Worm (Caenorhabditis elegans) whole organism, L4 larva: ENCODE results near the gene rla-2.

Source experiments
- F49E8.2 ChIP-seq: sonication (generic microtip); optimal IDR thresholded peaks from 2 replicates; lab custom pipeline; 2016; ENCODE audit warnings: missing compliant biosample characterization, mild to moderate bottlenecking, missing genetic modification characterization, borderline replicate concordance
- aha-1 ChIP-seq: fragments of 150-350 bp; peaks from one replicate; lab custom pipeline; 2014; ENCODE audit warnings: missing biosample characterization, missing genetic modification characterization
- ceh-20 ChIP-seq: fragments of 200-800 bp; sonication (Bioruptor generic); IDR thresholded peaks from 2 replicates; pipeline ENCODE4 v1.3.6; 2022; ENCODE audit warnings: missing genetic modification reagents, missing genetic modification characterization, missing compliant biosample characterization
- ceh-32 ChIP-seq: sonication (generic microtip); optimal IDR thresholded peaks from 2 replicates; lab custom pipeline; 2016; ENCODE audit warnings: mild to moderate bottlenecking, missing genetic modification characterization, missing compliant biosample characterization; ENCODE audit not compliant: poor library complexity
- ceh-44 ChIP-seq: fragments of 200-800 bp; sonication (Bioruptor generic); IDR thresholded peaks from 2 replicates; pipeline ENCODE4 v1.3.6; 2022; ENCODE audit warnings: missing genetic modification reagents, missing genetic modification characterization, missing compliant biosample characterization
- ces-1 ChIP-seq: fragments of 150-350 bp; sonication (generic microtip); optimal IDR thresholded peaks from 4 replicates; lab custom pipeline; 2014; ENCODE audit warnings: missing biosample characterization, missing genetic modification reagents, missing genetic modification characterization
- dpl-1 ChIP-seq: fragments of 150-350 bp; optimal IDR thresholded peaks from 2 replicates; lab custom pipeline; 2014; ENCODE audit warnings: missing biosample characterization, missing genetic modification reagents, missing genetic modification characterization
- egl-27 ChIP-seq: sonication (generic microtip); optimal IDR thresholded peaks from 3 replicates; lab custom pipeline; 2017; ENCODE audit warnings: missing biosample characterization, missing genetic modification reagents, missing genetic modification characterization
- fos-1 ChIP-seq: fragments of 150-350 bp; optimal IDR thresholded peaks from 2 replicates; lab custom pipeline; 2014; ENCODE audit warnings: missing biosample characterization, missing genetic modification characterization
- gei-8 ChIP-seq: fragments of 200-800 bp; sonication (Bioruptor generic); optimal IDR thresholded peaks from 2 replicates; lab custom pipeline; 2018; ENCODE audit warnings: mild to moderate bottlenecking, missing genetic modification characterization, missing compliant biosample characterization
- hif-1 ChIP-seq, 2 experiments: sonication (generic microtip); optimal IDR thresholded peaks; 2 replicates each; lab custom pipeline; 2016 to 2017; ENCODE audit warnings: missing compliant biosample characterization in 2 of 2, missing genetic modification characterization in 2 of 2, missing genetic modification reagents in 2 of 2, missing genotype in 2 of 2, mild to moderate bottlenecking in 1 of 2
- hlh-30 ChIP-seq: sonication (generic microtip); optimal IDR thresholded peaks from 2 replicates; lab custom pipeline; 2017; ENCODE audit warnings: antibody characterized with exemption, mild to moderate bottlenecking, missing genetic modification characterization, missing compliant biosample characterization; ENCODE audit not compliant: insufficient read depth
- hmg-1.1 ChIP-seq: fragments of 200-800 bp; sonication (Bioruptor generic); IDR thresholded peaks from 2 replicates; pipeline ENCODE4 v1.3.6; 2022; ENCODE audit warnings: missing genetic modification reagents, missing genetic modification characterization, missing compliant biosample characterization
- lin-13 ChIP-seq: fragments of 150-350 bp; optimal IDR thresholded peaks from 2 replicates; lab custom pipeline; 2014; ENCODE audit warnings: missing biosample characterization, missing genetic modification reagents, missing genetic modification characterization
- lin-38 ChIP-seq: fragments of 200-800 bp; sonication (Bioruptor generic); IDR thresholded peaks from 2 replicates; pipeline ENCODE4 v1.3.6; 2022; ENCODE audit warnings: missing genetic modification reagents, missing genetic modification characterization, missing compliant biosample characterization
- lir-3 ChIP-seq: sonication (generic microtip); optimal IDR thresholded peaks from 2 replicates; lab custom pipeline; 2016; ENCODE audit warnings: mild to moderate bottlenecking, missing genetic modification characterization, missing compliant biosample characterization
- madf-9 ChIP-seq: fragments of 200-800 bp; sonication (Bioruptor generic); conservative IDR thresholded peaks from 2 replicates; pipeline ENCODE4 v1.3.6; 2022; ENCODE audit warnings: missing genetic modification reagents, missing genetic modification characterization, missing compliant biosample characterization
- mep-1 ChIP-seq: fragments of 150-350 bp; sonication (generic microtip); optimal IDR thresholded peaks from 3 replicates; lab custom pipeline; 2014; ENCODE audit warnings: missing biosample characterization, missing genetic modification characterization
- nhr-10 ChIP-seq: fragments of 150-350 bp; optimal IDR thresholded peaks from 2 replicates; lab custom pipeline; 2014; ENCODE audit warnings: missing biosample characterization, missing genetic modification characterization
- nhr-111 ChIP-seq: fragments of 200-800 bp; sonication (Bioruptor generic); optimal IDR thresholded peaks from 2 replicates; lab custom pipeline; 2018; ENCODE audit warnings: mild to moderate bottlenecking, missing genetic modification characterization, missing compliant biosample characterization
- nhr-25 ChIP-seq: sonication (generic microtip); optimal IDR thresholded peaks from 2 replicates; lab custom pipeline; 2017; ENCODE audit warnings: missing genetic modification characterization, mild to moderate bottlenecking, missing compliant biosample characterization, antibody characterized with exemption, moderate library complexity, borderline replicate concordance; ENCODE audit not compliant: insufficient read depth
- nhr-28 ChIP-seq: fragments of 150-350 bp; optimal IDR thresholded peaks from 2 replicates; lab custom pipeline; 2014; ENCODE audit warnings: missing biosample characterization, missing genetic modification characterization
- pha-4 ChIP-seq, 2 experiments: fragments of 150-350 bp in 1 of 2; fragments of 200-800 bp in 1 of 2; sonication (Bioruptor generic) in 1 of 2; IDR thresholded peaks in 1 of 2; optimal IDR thresholded peaks in 1 of 2; 2 replicates each; pipeline versions ENCODE4 v1.3.6 to Lab custom; 2014 to 2022; ENCODE audit warnings: missing genetic modification characterization in 2 of 2, missing genetic modification reagents in 2 of 2, missing biosample characterization in 1 of 2, missing compliant biosample characterization in 1 of 2
- php-3 ChIP-seq: fragments of 200-800 bp; sonication (Bioruptor generic); IDR thresholded peaks from 2 replicates; pipeline ENCODE4 v1.3.6; 2022; ENCODE audit warnings: missing genetic modification reagents, missing genetic modification characterization, missing compliant biosample characterization
- rbr-2 ChIP-seq: sonication (generic microtip); optimal IDR thresholded peaks from 2 replicates; lab custom pipeline; 2016; ENCODE audit warnings: missing genotype, missing genetic modification characterization, missing compliant biosample characterization
- saeg-2 ChIP-seq: fragments of 200-800 bp; sonication (Bioruptor generic); IDR thresholded peaks from 2 replicates; pipeline ENCODE4 v1.3.6; 2022; ENCODE audit warnings: missing genetic modification reagents, missing genetic modification characterization, missing compliant biosample characterization
- sdz-12 ChIP-seq: fragments of 200-800 bp; sonication (Bioruptor generic); optimal IDR thresholded peaks from 2 replicates; lab custom pipeline; 2018; ENCODE audit warnings: mild to moderate bottlenecking, missing genetic modification characterization, missing compliant biosample characterization
- snpc-1.2 ChIP-seq: fragments of 200-800 bp; sonication (Bioruptor generic); IDR thresholded peaks from 2 replicates; pipeline ENCODE4 v1.3.6; 2022; ENCODE audit warnings: missing genetic modification reagents, missing genetic modification characterization, missing compliant biosample characterization
- snpc-4 ChIP-seq: fragments of 150-350 bp; optimal IDR thresholded peaks from 2 replicates; lab custom pipeline; 2014; ENCODE audit warnings: missing biosample characterization, missing genetic modification characterization
- spr-3 ChIP-seq: fragments of 200-800 bp; sonication (Bioruptor generic); optimal IDR thresholded peaks from 2 replicates; lab custom pipeline; 2018; ENCODE audit warnings: mild to moderate bottlenecking, missing genetic modification characterization, missing compliant biosample characterization
- unc-130 ChIP-seq: sonication (generic microtip); optimal IDR thresholded peaks from 2 replicates; lab custom pipeline; 2016; ENCODE audit warnings: missing genetic modification reagents, missing genetic modification characterization, missing compliant biosample characterization
- unc-39 ChIP-seq: sonication (generic microtip); optimal IDR thresholded peaks from 2 replicates; lab custom pipeline; 2017; ENCODE audit warnings: missing biosample characterization, missing genetic modification characterization
- unc-62 ChIP-seq, 3 experiments: fragments of 150-350 bp in 1 of 3; sonication (generic microtip); optimal IDR thresholded peaks in 2 of 3; peaks in 1 of 3; 1 replicate in 1 of 3; 2 replicates in 2 of 3; lab custom pipeline; 2014 to 2017; ENCODE audit warnings: missing biosample characterization in 3 of 3, missing genetic modification characterization in 3 of 3, missing genetic modification reagents in 3 of 3, missing genotype in 1 of 3
- zfp-3 ChIP-seq: fragments of 200-800 bp; sonication (Bioruptor generic); conservative IDR thresholded peaks from 2 replicates; pipeline ENCODE4 v1.3.6; 2022; ENCODE audit warnings: missing genetic modification reagents, missing genetic modification characterization, missing compliant biosample characterization

rla-2 gene

ce11 chrIV:13386043-13386442 lies 16.0 kb upstream of the rla-2 start, which contains the start of the genes Y62E10A.20, Y62E10A.23 and mdt-9 (continued):
- TF ChIP-seq lin-13 (GFP tag; lab: Kevin White, UChicago): peak; percentile 88

- TF ChIP-seq hif-1 (tag; optimal IDR thresholded peaks at IDR 0.05; lab: Kevin White, UChicago) (peak in 1 of 2 experiments; percentile 19), madf-9 (GFP tag; lab: Robert Waterston, UW) (no peak), spr-3 (GFP tag; lab: Kevin White, UChicago) (no peak), hlh-30 (tag; lab: Kevin White, UChicago) (no peak), gei-8 (GFP tag; lab: Kevin White, UChicago) (no peak), hmg-1.1 (GFP tag; lab: Robert Waterston, UW) (0 out of 2 replicates have a peak, but pooled peaks have one; percentile 40), egl-27 (no peak), ceh-32 (tag; lab: Kevin White, UChicago) (no peak), F49E8.2 (tag; lab: Kevin White, UChicago) (no peak), lir-3 (tag; lab: Kevin White, UChicago) (no peak), ces-1 (no peak), dpl-1 (no peak), aha-1 (peak; percentile 60), mep-1 (peak; percentile 10), lin-38 (GFP tag; lab: Robert Waterston, UW) (peak; percentile 32; the same call in 1 of the 2 replicates)
- TF ChIP-seq, all 104 proteins: peak for 5
Observed at ce11 chrIV:13383763-13384436, 13.8 kb upstream of the rla-2 start, which contains the start of gene rab-19. rab-19 (minus strand) TSS chrIV:13384386.

- TF ChIP-seq rbr-2 (tag; lab: Kevin White, UChicago) (no peak), snpc-4 (tag; lab: Kevin White, UChicago) (no peak)
- TF ChIP-seq, all 104 proteins: peak for 0
Observed at ce11 chrIV:13381823-13382222, 11.7 kb upstream of the rla-2 start, which contains the start of gene emc-3. emc-3 (minus strand) TSS chrIV:13381923.

- TF ChIP-seq nhr-25 (no peak), saeg-2 (GFP tag; lab: Robert Waterston, UW) (no peak), sdz-12 (GFP tag; lab: Kevin White, UChicago) (no peak), unc-130 (GFP tag; lab: Kevin White, UChicago) (no peak), hmg-1.1 (GFP tag; lab: Robert Waterston, UW) (no peak), nhr-111 (GFP tag; lab: Kevin White, UChicago) (no peak)
Observed at ce11 chrIV:13380506-13380905, 10.4 kb upstream of the rla-2 start.

ce11 chrIV:13377716-13378115 lies 7.6 kb upstream of the rla-2 start, which contains the start of gene mau-8:
mau-8 (plus strand) TSS chrIV:13378016.
- no peak for TF ChIP-seq ceh-44 (GFP tag; lab: Robert Waterston, UW)
- TF ChIP-seq, all 104 proteins: peak for 0

- TF ChIP-seq nhr-25: no peak
- no peak for TF ChIP-seq php-3 (GFP tag; lab: Robert Waterston, UW)
- no peak for TF ChIP-seq ceh-20 (GFP tag; lab: Robert Waterston, UW)
- TF ChIP-seq nhr-10 (tag; lab: Kevin White, UChicago): no peak
- no peak for TF ChIP-seq ceh-32 (tag; lab: Kevin White, UChicago)
- TF ChIP-seq nhr-111 (GFP tag; lab: Kevin White, UChicago): no peak
- no peak for TF ChIP-seq pha-4 (GFP tag; IDR thresholded peaks at IDR 0.05; lab: Robert Waterston, UW)
- no peak for TF ChIP-seq pha-4 (tag; optimal IDR thresholded peaks at IDR 0.05; lab: Kevin White, UChicago)
- TF ChIP-seq hif-1 (tag; optimal IDR thresholded peaks at IDR 0.05; lab: Kevin White, UChicago): no peak
- TF ChIP-seq unc-62 (GFP tag; optimal IDR thresholded peaks at IDR 0.05 in 1 of 2; lab: Kevin White, UChicago): no peak
- TF ChIP-seq unc-62 (tag; optimal IDR thresholded peaks at IDR 0.05; lab: Kevin White, UChicago): no peak
- no peak for TF ChIP-seq unc-39 (tag; lab: Kevin White, UChicago)
- no peak for TF ChIP-seq saeg-2 (GFP tag; lab: Robert Waterston, UW)
- no peak for TF ChIP-seq fos-1 (tag; lab: Kevin White, UChicago)
- no peak for TF ChIP-seq nhr-28 (tag; lab: Kevin White, UChicago)
- TF ChIP-seq snpc-1.2 (GFP tag; lab: Robert Waterston, UW): no peak
- no peak for TF ChIP-seq zfp-3 (GFP tag; lab: Robert Waterston, UW)
- no peak for TF ChIP-seq dpl-1
Observed at ce11 chrIV:13374918-13375317, 4.8 kb upstream of the rla-2 start.
